Worm (Caenorhabditis elegans): ENCODE measurements around the gene C30H6.8.

DNA sequence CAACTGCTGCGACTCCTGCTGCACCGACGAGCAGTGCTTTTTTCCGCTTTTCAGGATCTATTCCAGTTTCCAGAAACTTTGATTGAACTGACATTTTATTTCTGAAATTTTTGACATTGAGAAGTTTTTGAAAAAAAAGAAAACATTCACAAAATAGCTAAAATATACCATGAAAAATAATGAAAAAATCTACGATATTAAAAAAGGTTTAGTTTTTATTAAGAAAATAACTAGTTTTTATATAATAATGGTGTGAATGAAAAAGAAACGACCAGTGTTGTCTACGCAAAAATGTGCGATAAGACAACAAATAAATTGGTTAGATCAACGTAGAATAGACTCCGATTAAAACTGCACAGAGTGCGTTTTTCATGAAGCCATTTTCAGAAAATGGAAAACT is 23.4 kb downstream of the C30H6.8 start, which contains the start of gene pmp-4:
- TF ChIP-seq flt-1 (GFP tag; IDR thresholded peaks at IDR 0.05) = no peak
- no peak for TF ChIP-seq ztf-23 (GFP tag; IDR thresholded peaks at IDR 0.05)
- TF ChIP-seq T22C8.4 (GFP tag; IDR thresholded peaks at IDR 0.05) = no peak
- TF ChIP-seq ref-1 (GFP tag; conservative IDR thresholded peaks at IDR 0.05) = no peak
- TF ChIP-seq tab-1 (GFP tag; IDR thresholded peaks at IDR 0.05) = no peak
- TF ChIP-seq klf-2 (GFP tag; conservative IDR thresholded peaks at IDR 0.05) = no peak
- TF ChIP-seq cog-1 (tag; optimal IDR thresholded peaks at IDR 0.05) = no peak
- TF ChIP-seq ztf-29 (GFP tag; IDR thresholded peaks at IDR 0.05) = no peak
